Worm (Caenorhabditis elegans): Measurements from ENCODE around the gene best-7.

DNA sequence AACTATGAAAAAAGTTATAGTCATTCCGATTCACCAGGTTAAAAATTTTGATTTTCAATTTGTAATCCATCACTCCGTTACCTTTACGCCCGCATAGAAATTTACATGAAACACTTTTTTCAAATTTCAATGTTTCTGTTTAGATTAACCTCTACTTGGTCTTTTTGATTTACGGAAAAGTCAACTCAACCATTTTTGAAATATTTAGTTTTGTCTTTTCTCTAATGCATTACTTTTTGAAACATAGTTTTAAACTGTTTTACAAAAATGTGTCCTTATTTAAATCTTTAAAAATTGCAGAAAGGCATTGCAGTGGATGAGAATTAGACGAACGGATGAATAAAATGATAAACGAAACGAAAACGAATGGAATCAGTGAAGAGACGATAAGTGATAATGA lies 43.0 kb upstream of the best-7 start, which contains the start of gene gtl-2:
- TF ChIP-seq ref-1 (GFP tag; conservative IDR thresholded peaks at IDR 0.05): no peak
- no peak for TF ChIP-seq flt-1 (GFP tag; IDR thresholded peaks at IDR 0.05)
- TF ChIP-seq cog-1 (tag; optimal IDR thresholded peaks at IDR 0.05): no peak
- TF ChIP-seq med-1 (GFP tag; optimal IDR thresholded peaks at IDR 0.05; ENCODE audit: insufficient read depth): no peak
- no peak for TF ChIP-seq tab-1 (GFP tag; IDR thresholded peaks at IDR 0.05)
- TF ChIP-seq klf-2 (GFP tag; conservative IDR thresholded peaks at IDR 0.05): no peak
- TF ChIP-seq ztf-23 (GFP tag; IDR thresholded peaks at IDR 0.05): no peak

All from whole organism, midembryonic.